Fruit fly (Drosophila melanogaster) whole organism, embryonic: ENCODE results near the gene Ugt37A2.

ENCODE experiments used
- Aef1 ChIP-seq: fragments of 200-800 bp; sonication (Bioruptor generic); IDR thresholded peaks from 3 replicates; pipeline ENCODE4 v1.3.6; 2022; ENCODE audit warnings: missing biosample characterization, missing genetic modification characterization
- Bgb ChIP-seq: fragments of 200-800 bp; sonication (Bioruptor generic); IDR thresholded peaks from 2 replicates; pipeline ENCODE4 v1.3.6; 2022; ENCODE audit warnings: missing biosample characterization, missing genetic modification characterization; ENCODE audit not compliant: partially characterized antibody
- BtbVII ChIP-seq: fragments of 200-800 bp; sonication (Bioruptor generic); optimal IDR thresholded peaks from 3 replicates; lab custom pipeline; 2017; ENCODE audit warnings: missing biosample characterization, mild to moderate bottlenecking, missing genetic modification characterization
- CG10543 ChIP-seq: fragments of 200-800 bp; sonication (Bioruptor generic); optimal IDR thresholded peaks from 3 replicates; lab custom pipeline; 2017; ENCODE audit warnings: missing biosample characterization, mild to moderate bottlenecking, missing genetic modification characterization, moderate library complexity
- CG1233 ChIP-seq: fragments of 200-800 bp; sonication (Bioruptor generic); optimal IDR thresholded peaks from 4 replicates; lab custom pipeline; 2018; ENCODE audit warnings: missing biosample characterization, mild to moderate bottlenecking, missing genetic modification characterization
- CG16815 ChIP-seq: fragments of 200-800 bp; sonication (Bioruptor generic); optimal IDR thresholded peaks from 3 replicates; lab custom pipeline; 2017; ENCODE audit warnings: missing biosample characterization, mild to moderate bottlenecking, missing genetic modification characterization
- CG18262 ChIP-seq: fragments of 200-800 bp; optimal IDR thresholded peaks from 3 replicates; lab custom pipeline; 2019; ENCODE audit warnings: missing biosample characterization, mild to moderate bottlenecking, missing genetic modification characterization, moderate library complexity
- CG34376 ChIP-seq: fragments of 200-800 bp; sonication (Bioruptor generic); optimal IDR thresholded peaks from 2 replicates; lab custom pipeline; 2018; ENCODE audit warnings: missing biosample characterization, mild to moderate bottlenecking, missing genetic modification characterization
- CG4707 ChIP-seq: fragments of 200-800 bp; sonication (Bioruptor generic); optimal IDR thresholded peaks from 2 replicates; lab custom pipeline; 2018; ENCODE audit warnings: missing biosample characterization, mild to moderate bottlenecking, missing genetic modification characterization, moderate library complexity
- CG7987 ChIP-seq: fragments of 200-800 bp; sonication (Bioruptor generic); optimal IDR thresholded peaks from 2 replicates; lab custom pipeline; 2018; ENCODE audit warnings: missing biosample characterization, mild to moderate bottlenecking, missing genetic modification characterization, moderate library complexity
- CG8281 ChIP-seq: fragments of 200-800 bp; sonication (Bioruptor generic); optimal IDR thresholded peaks from 2 replicates; lab custom pipeline; 2018; ENCODE audit warnings: missing biosample characterization, mild to moderate bottlenecking, missing genetic modification characterization, moderate library complexity
- CG9727 ChIP-seq: fragments of 200-800 bp; sonication (Bioruptor generic); optimal IDR thresholded peaks from 3 replicates; lab custom pipeline; 2017; ENCODE audit warnings: missing biosample characterization, mild to moderate bottlenecking, missing genetic modification characterization
- D19A ChIP-seq: fragments of 200-800 bp; optimal IDR thresholded peaks from 3 replicates; lab custom pipeline; 2019; ENCODE audit warnings: missing biosample characterization, mild to moderate bottlenecking, missing genetic modification characterization, moderate library complexity
- Dll ChIP-seq: fragments of 200-800 bp; sonication (Bioruptor generic); IDR thresholded peaks from 4 replicates; pipeline ENCODE4 v1.3.6; 2022; ENCODE audit warnings: missing biosample characterization, missing genetic modification characterization; ENCODE audit not compliant: partially characterized antibody
- ERR ChIP-seq: fragments of 200-800 bp; sonication (Bioruptor generic); optimal IDR thresholded peaks from 2 replicates; lab custom pipeline; 2016; ENCODE audit warnings: missing biosample characterization, missing genetic modification characterization
- Elba2 ChIP-seq: fragments of 200-800 bp; sonication (Bioruptor generic); optimal IDR thresholded peaks from 3 replicates; lab custom pipeline; 2016; ENCODE audit warnings: missing biosample characterization, missing genetic modification characterization
- Fer3 ChIP-seq: fragments of 200-800 bp; sonication (Bioruptor generic); optimal IDR thresholded peaks from 2 replicates; lab custom pipeline; 2018; ENCODE audit warnings: missing biosample characterization, mild to moderate bottlenecking, missing genetic modification characterization, moderate library complexity
- GATAe ChIP-seq: fragments of 200-800 bp; sonication (Bioruptor generic); conservative IDR thresholded peaks from 2 replicates; pipeline ENCODE4 v1.3.6; 2022; ENCODE audit warnings: missing biosample characterization, missing genetic modification characterization
- HLH54F ChIP-seq: fragments of 200-800 bp; sonication (Bioruptor generic); optimal IDR thresholded peaks from 3 replicates; lab custom pipeline; 2016; ENCODE audit warnings: missing biosample characterization, missing genetic modification characterization
- Hr78 ChIP-seq, 2 experiments: fragments of 200-800 bp in 1 of 2; fragments of >200 bp in 1 of 2; sonication (Bioruptor generic) in 1 of 2; optimal IDR thresholded peaks; 2 replicates each; lab custom pipeline; 2017 to 2019; ENCODE audit warnings: missing biosample characterization in 2 of 2, missing genetic modification characterization in 2 of 2, mild to moderate bottlenecking in 1 of 2, moderate library complexity in 1 of 2
- Med ChIP-seq: fragments of 200-800 bp; sonication (Bioruptor generic); peaks from one replicate; lab custom pipeline; 2016; ENCODE audit warnings: missing biosample characterization, missing genetic modification characterization, mild to moderate bottlenecking, inconsistent platforms, moderate library complexity
- Meics ChIP-seq: fragments of 200-800 bp; sonication (Bioruptor generic); optimal IDR thresholded peaks from 2 replicates; lab custom pipeline; 2017; ENCODE audit warnings: missing biosample characterization, mild to moderate bottlenecking, missing genetic modification characterization
- Neu2 ChIP-seq: fragments of 200-800 bp; sonication (Bioruptor generic); optimal IDR thresholded peaks from 3 replicates; lab custom pipeline; 2016; ENCODE audit warnings: missing biosample characterization, missing genetic modification characterization, borderline replicate concordance
- Nf-YC ChIP-seq: fragments of 200-800 bp; optimal IDR thresholded peaks from 3 replicates; lab custom pipeline; 2019; ENCODE audit warnings: missing biosample characterization, mild to moderate bottlenecking, missing genetic modification characterization, moderate library complexity
- PHDP ChIP-seq: fragments of 200-800 bp; sonication (Bioruptor generic); optimal IDR thresholded peaks from 3 replicates; lab custom pipeline; 2018; ENCODE audit warnings: missing biosample characterization, mild to moderate bottlenecking, missing genetic modification characterization, moderate library complexity
- Pdp1 ChIP-seq, 2 experiments: fragments of 200-800 bp; sonication (Bioruptor generic); optimal IDR thresholded peaks; 3 replicates each; lab custom pipeline; 2016; ENCODE audit warnings: missing biosample characterization in 2 of 2, missing genetic modification characterization in 2 of 2, mild to moderate bottlenecking in 1 of 2, moderate library complexity in 1 of 2
- Poxn ChIP-seq: fragments of 200-800 bp; sonication (Bioruptor generic); IDR thresholded peaks from 2 replicates; pipeline ENCODE4 v1.3.6; 2022; ENCODE audit warnings: missing biosample characterization, missing genetic modification characterization
- Ptx1 ChIP-seq: fragments of 200-800 bp; sonication (Bioruptor generic); IDR thresholded peaks from 2 replicates; pipeline ENCODE4 v1.3.6; 2022; ENCODE audit warnings: missing biosample characterization, missing genetic modification characterization
- Sox102F ChIP-seq: fragments of 200-800 bp; sonication (Bioruptor generic); optimal IDR thresholded peaks from 2 replicates; lab custom pipeline; 2018; ENCODE audit warnings: missing biosample characterization, mild to moderate bottlenecking, missing genetic modification characterization, moderate library complexity
- TFAM ChIP-seq: fragments of 200-800 bp; sonication (Bioruptor generic); optimal IDR thresholded peaks from 2 replicates; lab custom pipeline; 2017; ENCODE audit warnings: missing biosample characterization, missing genetic modification characterization, inconsistent platforms
- ab ChIP-seq: fragments of 200-800 bp; sonication (Bioruptor generic); optimal IDR thresholded peaks from 2 replicates; lab custom pipeline; 2016; ENCODE audit warnings: missing biosample characterization, missing genetic modification characterization
- caup ChIP-seq: fragments of 200-800 bp; sonication (Bioruptor generic); optimal IDR thresholded peaks from 3 replicates; lab custom pipeline; 2017; ENCODE audit warnings: missing biosample characterization, mild to moderate bottlenecking, missing genetic modification characterization, moderate library complexity; ENCODE audit not compliant: severe bottlenecking
- croc ChIP-seq: fragments of 200-800 bp; sonication (Bioruptor generic); conservative IDR thresholded peaks from 3 replicates; pipeline ENCODE4 v1.3.6; 2022; ENCODE audit warnings: missing biosample characterization, missing genetic modification characterization
- crp ChIP-seq, 2 experiments: fragments of 200-800 bp; sonication (Bioruptor generic); optimal IDR thresholded peaks; 2 replicates in 1 of 2; 3 replicates in 1 of 2; lab custom pipeline; 2017; ENCODE audit warnings: missing biosample characterization in 2 of 2, missing genetic modification characterization in 2 of 2, mild to moderate bottlenecking in 1 of 2, moderate library complexity in 1 of 2
- cwo ChIP-seq: fragments of 200-800 bp; sonication (Bioruptor generic); optimal IDR thresholded peaks from 3 replicates; lab custom pipeline; 2017; ENCODE audit warnings: missing biosample characterization, missing genetic modification characterization, mild to moderate bottlenecking, moderate library complexity, missing genetic modification reagents
- en ChIP-seq: fragments of 200-800 bp; sonication (Bioruptor generic); optimal IDR thresholded peaks from 2 replicates; lab custom pipeline; 2016; ENCODE audit warnings: missing biosample characterization, missing genetic modification characterization
- gem ChIP-seq: fragments of 200-800 bp; sonication (Bioruptor generic); optimal IDR thresholded peaks from 2 replicates; lab custom pipeline; 2019; ENCODE audit warnings: missing biosample characterization, mild to moderate bottlenecking, missing genetic modification characterization, moderate library complexity
- insv ChIP-seq, 2 experiments: fragments of 200-800 bp; sonication (Bioruptor generic); optimal IDR thresholded peaks; 3 replicates each; lab custom pipeline; 2016 to 2018; ENCODE audit warnings: missing biosample characterization in 2 of 2, missing genetic modification characterization in 2 of 2
- jing ChIP-seq: fragments of 200-800 bp; sonication (Bioruptor generic); optimal IDR thresholded peaks from 2 replicates; lab custom pipeline; 2018; ENCODE audit warnings: missing biosample characterization, mild to moderate bottlenecking, missing genetic modification characterization
- lab ChIP-seq: fragments of 200-800 bp; sonication (Bioruptor generic); optimal IDR thresholded peaks from 3 replicates; lab custom pipeline; 2017; ENCODE audit warnings: missing biosample characterization, missing genetic modification characterization, mild to moderate bottlenecking, moderate library complexity, missing genetic modification reagents
- pita ChIP-seq: fragments of 200-800 bp; sonication (Bioruptor generic); optimal IDR thresholded peaks from 2 replicates; lab custom pipeline; 2017; ENCODE audit warnings: missing biosample characterization, mild to moderate bottlenecking, missing genetic modification characterization
- row ChIP-seq: fragments of 200-800 bp; sonication (Bioruptor generic); IDR thresholded peaks from 3 replicates; pipeline ENCODE4 v1.3.6; 2022; ENCODE audit warnings: missing biosample characterization, missing genetic modification characterization
- sima ChIP-seq: fragments of 200-800 bp; sonication (Bioruptor generic); optimal IDR thresholded peaks from 2 replicates; lab custom pipeline; 2016; ENCODE audit warnings: missing biosample characterization, missing genetic modification characterization
- tgo ChIP-seq: fragments of 200-800 bp; sonication (Bioruptor generic); IDR thresholded peaks from 3 replicates; pipeline ENCODE4 v1.3.6; 2022; ENCODE audit warnings: missing biosample characterization, missing genetic modification characterization

Ugt37A2 gene

dm6 chr3R:12719627-12720343 lies 19.7 kb upstream of the Ugt37A2 start (continued):
- TF ChIP-seq Elba2 (GFP tag; lab: Kevin White, UChicago), result no peak
- TF ChIP-seq CG9727, result peak; percentile 32
- TF ChIP-seq Sox102F (GFP tag; lab: Kevin White, UChicago), result peak; percentile 43
- TF ChIP-seq CG18262 (tag; lab: Kevin White, UChicago), result peak; percentile 57
- TF ChIP-seq CG16815 (GFP tag; lab: Kevin White, UChicago), result no peak
- no peak for TF ChIP-seq pita (GFP tag; lab: Kevin White, UChicago)
- no peak for TF ChIP-seq CG1233 (GFP tag; lab: Kevin White, UChicago)
- no peak for TF ChIP-seq insv (GFP tag; optimal IDR thresholded peaks at IDR 0.05; lab: Kevin White, UChicago)
- no peak for TF ChIP-seq CG4707 (GFP tag; lab: Kevin White, UChicago)
- peak; percentile 98 for TF ChIP-seq D19A (tag; lab: Kevin White, UChicago)
- TF ChIP-seq Bgb (GFP tag; lab: Robert Waterston, UW), result no peak
- no peak for TF ChIP-seq ab (GFP tag; lab: Kevin White, UChicago)
- peak; percentile 74 for TF ChIP-seq CG10543 (GFP tag; lab: Kevin White, UChicago)
- peak; percentile 41 for TF ChIP-seq ERR (GFP tag; lab: Kevin White, UChicago)

- peak; percentile 5 for TF ChIP-seq caup (GFP tag; lab: Kevin White, UChicago)
- no peak for TF ChIP-seq jing (GFP tag; lab: Kevin White, UChicago)
- peak; percentile 48 for TF ChIP-seq CG34376 (GFP tag; lab: Kevin White, UChicago)
- peak; percentile 5 for TF ChIP-seq D19A (tag; lab: Kevin White, UChicago)
- no peak for TF ChIP-seq gem (tag; lab: Kevin White, UChicago)
- no peak for TF ChIP-seq Ptx1 (GFP tag; lab: Robert Waterston, UW)
- TF ChIP-seq croc (GFP tag; lab: Robert Waterston, UW), result no peak
- TF ChIP-seq Neu2 (GFP tag; lab: Kevin White, UChicago), result no peak
- TF ChIP-seq Dll (GFP tag; lab: Robert Waterston, UW), result no peak
- TF ChIP-seq lab (GFP tag; lab: Kevin White, UChicago), result peak; percentile 40
- peak; percentile 8 for TF ChIP-seq BtbVII (GFP tag; lab: Kevin White, UChicago)
- TF ChIP-seq CG8281 (tag; lab: Kevin White, UChicago), result no peak
- peak; percentile 8 for TF ChIP-seq Meics (GFP tag; lab: Kevin White, UChicago)
- no peak for TF ChIP-seq Hr78 (GFP tag; optimal IDR thresholded peaks at IDR 0.05; lab: Kevin White, UChicago)
- TF ChIP-seq CG7987 (GFP tag; lab: Kevin White, UChicago), result peak; percentile 50
- TF ChIP-seq cwo (GFP tag; lab: Kevin White, UChicago), result peak; percentile 22
- TF ChIP-seq en (GFP tag; lab: Kevin White, UChicago), result no peak
- TF ChIP-seq Aef1 (GFP tag; lab: Robert Waterston, UW), result no peak
- TF ChIP-seq row (GFP tag; lab: Robert Waterston, UW), result peak; percentile 23; the same call in 1 of the 3 replicates
- TF ChIP-seq Fer3 (tag; lab: Kevin White, UChicago), result peak; percentile 6
- TF ChIP-seq TFAM (GFP tag; lab: Kevin White, UChicago), result no peak
- no peak for TF ChIP-seq sima (GFP tag; lab: Kevin White, UChicago)
- no peak for TF ChIP-seq tgo (GFP tag; lab: Robert Waterston, UW)
- no peak for TF ChIP-seq Pdp1 (GFP tag; optimal IDR thresholded peaks at IDR 0.05; lab: Kevin White, UChicago)
- no peak for TF ChIP-seq HLH54F
- peak; percentile 6 for TF ChIP-seq PHDP
- TF ChIP-seq GATAe (GFP tag; lab: Robert Waterston, UW), result 0 out of 2 replicates have a peak, but pooled peaks have one; percentile 41
- peak in 1 of 2 experiments; percentile 0 for TF ChIP-seq crp (GFP tag; optimal IDR thresholded peaks at IDR 0.05; lab: Kevin White, UChicago)
- TF ChIP-seq Poxn (GFP tag; lab: Robert Waterston, UW), result no peak
- TF ChIP-seq Nf-YC (tag; lab: Kevin White, UChicago), result no peak
- TF ChIP-seq Med (GFP tag; lab: Kevin White, UChicago), result peak; percentile 62
These were observed 18.9 kb upstream of the Ugt37A2 start for dm6 chr3R:12720344-12721200.
